Fruit fly (Drosophila melanogaster) whole organism, embryonic: ENCODE data around the gene CG15480.

Experiments used
- BEAF-32 ChIP-seq: fragments of 200-800 bp; sonication (Bioruptor generic); optimal IDR thresholded peaks from 3 replicates; lab custom pipeline; 2017; ENCODE audit warnings: missing biosample characterization, missing genetic modification characterization, mild to moderate bottlenecking, moderate library complexity, missing genetic modification reagents
- Bdp1 ChIP-seq: fragments of 200-800 bp; sonication (Bioruptor generic); optimal IDR thresholded peaks from 3 replicates; lab custom pipeline; 2016; ENCODE audit warnings: missing biosample characterization, missing genetic modification characterization
- CG10267 ChIP-seq: fragments of 200-800 bp; sonication (Bioruptor generic); optimal IDR thresholded peaks from 2 replicates; lab custom pipeline; 2018; ENCODE audit warnings: missing biosample characterization, mild to moderate bottlenecking, missing genetic modification characterization, moderate library complexity
- CG10543 ChIP-seq: fragments of 200-800 bp; sonication (Bioruptor generic); optimal IDR thresholded peaks from 3 replicates; lab custom pipeline; 2017; ENCODE audit warnings: missing biosample characterization, mild to moderate bottlenecking, missing genetic modification characterization, moderate library complexity
- CG11456 ChIP-seq: fragments of 200-800 bp; sonication (Bioruptor generic); IDR thresholded peaks from 3 replicates; pipeline ENCODE4 v1.3.6; 2022; ENCODE audit warnings: missing biosample characterization, missing genetic modification characterization
- CG11504 ChIP-seq: fragments of 200-800 bp; sonication (Bioruptor generic); optimal IDR thresholded peaks from 3 replicates; lab custom pipeline; 2019; ENCODE audit warnings: missing biosample characterization, mild to moderate bottlenecking, missing genetic modification characterization, moderate library complexity
- CG12219 ChIP-seq: fragments of 200-800 bp; sonication (Bioruptor generic); optimal IDR thresholded peaks from 3 replicates; lab custom pipeline; 2018; ENCODE audit warnings: missing biosample characterization, mild to moderate bottlenecking, missing genetic modification characterization
- CG1233 ChIP-seq: fragments of 200-800 bp; sonication (Bioruptor generic); optimal IDR thresholded peaks from 4 replicates; lab custom pipeline; 2018; ENCODE audit warnings: missing biosample characterization, mild to moderate bottlenecking, missing genetic modification characterization
- CG14667 ChIP-seq: fragments of 200-800 bp; sonication (Bioruptor generic); IDR thresholded peaks from 2 replicates; pipeline ENCODE4 v1.3.6; 2022; ENCODE audit warnings: missing biosample characterization, missing genetic modification characterization
- CG14965 ChIP-seq: fragments of 200-800 bp; sonication (Bioruptor generic); optimal IDR thresholded peaks from 2 replicates; lab custom pipeline; 2016; ENCODE audit warnings: missing biosample characterization, missing genetic modification characterization, borderline replicate concordance
- CG1603 ChIP-seq: fragments of 200-800 bp; sonication (Bioruptor generic); optimal IDR thresholded peaks from 2 replicates; lab custom pipeline; 2019; ENCODE audit warnings: missing biosample characterization, mild to moderate bottlenecking, missing genetic modification characterization, moderate library complexity
- CG16779 ChIP-seq: fragments of 200-800 bp; sonication (Bioruptor generic); IDR thresholded peaks from 2 replicates; pipeline ENCODE4 v1.3.6; 2022; ENCODE audit warnings: missing biosample characterization, missing genetic modification characterization
- CG17912 ChIP-seq: fragments of 200-800 bp; sonication (Bioruptor generic); optimal IDR thresholded peaks from 2 replicates; lab custom pipeline; 2018; ENCODE audit warnings: missing biosample characterization, mild to moderate bottlenecking, missing genetic modification characterization
- CG1792 ChIP-seq: fragments of 200-800 bp; sonication (Bioruptor generic); optimal IDR thresholded peaks from 2 replicates; lab custom pipeline; 2016; ENCODE audit warnings: missing biosample characterization, missing genetic modification characterization
- CG2120 ChIP-seq: fragments of 200-800 bp; sonication (Bioruptor generic); optimal IDR thresholded peaks from 3 replicates; lab custom pipeline; 2016; ENCODE audit warnings: missing biosample characterization, missing genetic modification characterization
- CG30020 ChIP-seq: fragments of 200-800 bp; optimal IDR thresholded peaks from 2 replicates; lab custom pipeline; 2019; ENCODE audit warnings: missing biosample characterization, mild to moderate bottlenecking, missing genetic modification characterization, moderate library complexity
- CG3163 ChIP-seq: fragments of 200-800 bp; sonication (Bioruptor generic); optimal IDR thresholded peaks from 3 replicates; lab custom pipeline; 2016; ENCODE audit warnings: missing biosample characterization, missing genetic modification characterization
- CG34376 ChIP-seq: fragments of 200-800 bp; sonication (Bioruptor generic); optimal IDR thresholded peaks from 2 replicates; lab custom pipeline; 2018; ENCODE audit warnings: missing biosample characterization, mild to moderate bottlenecking, missing genetic modification characterization
- CG4854 ChIP-seq: fragments of 200-800 bp; sonication (Bioruptor generic); optimal IDR thresholded peaks from 2 replicates; lab custom pipeline; 2016; ENCODE audit warnings: missing biosample characterization, missing genetic modification characterization, inconsistent platforms
- CG6175 ChIP-seq: fragments of 200-800 bp; sonication (Bioruptor generic); IDR thresholded peaks from 3 replicates; pipeline ENCODE4 v1.3.6; 2022; ENCODE audit warnings: missing biosample characterization, missing genetic modification characterization
- CG7745 ChIP-seq: fragments of 200-800 bp; sonication (Bioruptor generic); optimal IDR thresholded peaks from 2 replicates; lab custom pipeline; 2018; ENCODE audit warnings: missing biosample characterization, mild to moderate bottlenecking, missing genetic modification characterization, moderate library complexity
- CG8290 ChIP-seq, 3 experiments: fragments of 200-800 bp; sonication (Bioruptor generic); optimal IDR thresholded peaks; 2 replicates each; lab custom pipeline; 2016 to 2019; ENCODE audit warnings: missing biosample characterization in 3 of 3, missing genetic modification characterization in 3 of 3, mild to moderate bottlenecking in 2 of 3, moderate library complexity in 1 of 3
- CG9727 ChIP-seq: fragments of 200-800 bp; sonication (Bioruptor generic); optimal IDR thresholded peaks from 3 replicates; lab custom pipeline; 2017; ENCODE audit warnings: missing biosample characterization, mild to moderate bottlenecking, missing genetic modification characterization
- D ChIP-seq, 2 experiments: fragments of 200-800 bp in 1 of 2; fragments of >200 bp in 1 of 2; sonication (Bioruptor generic) in 1 of 2; optimal IDR thresholded peaks; 2 replicates in 1 of 2; 3 replicates in 1 of 2; lab custom pipeline; 2017; ENCODE audit warnings: mild to moderate bottlenecking in 1 of 2, missing biosample characterization in 1 of 2, missing genetic modification characterization in 1 of 2, missing genetic modification reagents in 1 of 2
- Dek ChIP-seq: fragments of 200-800 bp; sonication (Bioruptor generic); optimal IDR thresholded peaks from 3 replicates; lab custom pipeline; 2019; ENCODE audit warnings: missing biosample characterization, mild to moderate bottlenecking, missing genetic modification characterization, moderate library complexity
- Dfd ChIP-seq, 2 experiments: fragments of >200 bp; optimal IDR thresholded peaks; 2 replicates each; lab custom pipeline; 2017; ENCODE audit warnings: missing biosample characterization in 2 of 2, missing genetic modification characterization in 2 of 2
- Elba2 ChIP-seq: fragments of 200-800 bp; sonication (Bioruptor generic); optimal IDR thresholded peaks from 3 replicates; lab custom pipeline; 2016; ENCODE audit warnings: missing biosample characterization, missing genetic modification characterization
- HHEX ChIP-seq: fragments of 200-800 bp; sonication (Bioruptor generic); optimal IDR thresholded peaks from 3 replicates; lab custom pipeline; 2017; ENCODE audit warnings: missing biosample characterization, mild to moderate bottlenecking, missing genetic modification characterization, missing genetic modification reagents
- HLH3B ChIP-seq: fragments of 200-800 bp; sonication (Bioruptor generic); IDR thresholded peaks from 2 replicates; pipeline ENCODE4 v1.3.6; 2022; ENCODE audit warnings: missing biosample characterization, missing genetic modification characterization
- HmgZ ChIP-seq: fragments of 200-800 bp; sonication (Bioruptor generic); optimal IDR thresholded peaks from 2 replicates; lab custom pipeline; 2018; ENCODE audit warnings: missing biosample characterization, mild to moderate bottlenecking, missing genetic modification characterization
- Kr ChIP-seq: fragments of 200-800 bp; sonication (Bioruptor generic); optimal IDR thresholded peaks from 2 replicates; lab custom pipeline; 2017; ENCODE audit warnings: missing biosample characterization, mild to moderate bottlenecking, missing genetic modification characterization
- MESR4 ChIP-seq: fragments of 200-800 bp; sonication (Bioruptor generic); optimal IDR thresholded peaks from 2 replicates; lab custom pipeline; 2018; ENCODE audit warnings: missing biosample characterization, mild to moderate bottlenecking, missing genetic modification characterization, moderate library complexity
- NC2β ChIP-seq: fragments of 200-800 bp; sonication (Bioruptor generic); optimal IDR thresholded peaks from 2 replicates; lab custom pipeline; 2016; ENCODE audit warnings: missing biosample characterization, missing genetic modification characterization
- Nf-YC ChIP-seq: fragments of 200-800 bp; optimal IDR thresholded peaks from 3 replicates; lab custom pipeline; 2019; ENCODE audit warnings: missing biosample characterization, mild to moderate bottlenecking, missing genetic modification characterization, moderate library complexity
- Oli ChIP-seq: fragments of 200-800 bp; sonication (Bioruptor generic); optimal IDR thresholded peaks from 2 replicates; lab custom pipeline; 2018; ENCODE audit warnings: missing biosample characterization, mild to moderate bottlenecking, missing genetic modification characterization, moderate library complexity
- Ravus ChIP-seq: fragments of 200-800 bp; sonication (Bioruptor generic); IDR thresholded peaks from 2 replicates; pipeline ENCODE4 v1.3.6; 2022; ENCODE audit warnings: missing biosample characterization, missing genetic modification characterization
- caup ChIP-seq: fragments of 200-800 bp; sonication (Bioruptor generic); optimal IDR thresholded peaks from 3 replicates; lab custom pipeline; 2017; ENCODE audit warnings: missing biosample characterization, mild to moderate bottlenecking, missing genetic modification characterization, moderate library complexity; ENCODE audit not compliant: severe bottlenecking
- emc ChIP-seq: fragments of 200-800 bp; sonication (Bioruptor generic); optimal IDR thresholded peaks from 2 replicates; lab custom pipeline; 2016; ENCODE audit warnings: missing biosample characterization, missing genetic modification characterization
- gcm2 ChIP-seq: fragments of 200-800 bp; sonication (Bioruptor generic); optimal IDR thresholded peaks from 2 replicates; lab custom pipeline; 2016; ENCODE audit warnings: missing biosample characterization, missing genetic modification characterization
- ham ChIP-seq: fragments of 200-800 bp; sonication (Bioruptor generic); IDR thresholded peaks from 2 replicates; pipeline ENCODE4 v1.3.6; 2022; ENCODE audit warnings: missing biosample characterization, missing genetic modification characterization
- jigr1 ChIP-seq: fragments of 200-800 bp; sonication (Bioruptor generic); IDR thresholded peaks from 3 replicates; pipeline ENCODE4 v1.3.6; 2022; ENCODE audit warnings: missing biosample characterization, missing genetic modification characterization
- lov ChIP-seq, 2 experiments: fragments of 200-800 bp in 1 of 2; fragments of >200 bp in 1 of 2; sonication (Bioruptor generic) in 1 of 2; IDR thresholded peaks in 1 of 2; optimal IDR thresholded peaks in 1 of 2; 2 replicates in 1 of 2; 3 replicates in 1 of 2; pipeline versions ENCODE4 v1.3.6 to Lab custom; 2017 to 2022; ENCODE audit warnings: missing biosample characterization in 1 of 2, missing genetic modification characterization in 1 of 2
- nmo ChIP-seq: fragments of 200-800 bp; sonication (Bioruptor generic); optimal IDR thresholded peaks from 2 replicates; lab custom pipeline; 2018; ENCODE audit warnings: missing biosample characterization, mild to moderate bottlenecking, missing genetic modification characterization, moderate library complexity
- pita ChIP-seq: fragments of 200-800 bp; sonication (Bioruptor generic); optimal IDR thresholded peaks from 2 replicates; lab custom pipeline; 2017; ENCODE audit warnings: missing biosample characterization, mild to moderate bottlenecking, missing genetic modification characterization
- sens-2 ChIP-seq: fragments of 200-800 bp; sonication (Bioruptor generic); IDR thresholded peaks from 2 replicates; pipeline ENCODE4 v1.3.6; 2022; ENCODE audit warnings: missing biosample characterization, missing genetic modification characterization
- tio ChIP-seq: fragments of 200-800 bp; sonication (Bioruptor generic); optimal IDR thresholded peaks from 2 replicates; lab custom pipeline; 2017; ENCODE audit warnings: missing biosample characterization, missing genetic modification characterization, inconsistent platforms
- unc-4 ChIP-seq: fragments of 200-800 bp; sonication (Bioruptor generic); IDR thresholded peaks from 2 replicates; pipeline ENCODE4 v1.3.6; 2022; ENCODE audit warnings: missing biosample characterization, missing genetic modification characterization; ENCODE audit not compliant: partially characterized antibody
- yki ChIP-seq: fragments of >200 bp; optimal IDR thresholded peaks from 3 replicates; lab custom pipeline; 2018
- zf30C ChIP-seq: fragments of 200-800 bp; sonication (Bioruptor generic); optimal IDR thresholded peaks from 3 replicates; lab custom pipeline; 2018; ENCODE audit warnings: missing biosample characterization, mild to moderate bottlenecking, missing genetic modification characterization

CG15480 gene

DNA sequence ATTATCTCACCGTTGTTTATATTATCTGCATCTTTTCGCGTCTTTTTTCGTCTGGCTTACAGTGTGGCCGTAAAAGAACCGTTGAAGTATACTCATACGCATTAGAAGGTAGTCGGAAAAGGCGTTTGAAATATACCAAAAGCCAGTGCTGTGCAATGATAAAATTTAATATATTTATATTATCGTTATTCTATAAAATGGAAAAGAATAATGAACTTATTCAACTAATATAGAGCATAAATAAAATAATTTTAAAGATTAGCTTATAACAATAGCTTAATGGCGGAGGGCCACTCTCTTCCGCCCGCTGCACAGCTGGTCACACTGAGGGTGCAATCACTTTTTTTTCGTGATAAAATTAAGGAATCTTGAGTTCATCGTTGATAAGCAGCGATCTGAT lies 33.2 kb downstream of the CG15480 start, which contains the start of the genes CG16974 and Edem2 (continued):
- TF ChIP-seq CG11504 (tag; lab: Kevin White, UChicago) (no peak), jigr1 (no peak), Ravus (GFP tag; lab: Robert Waterston, UW) (peak; percentile 13; the same call in 1 of the 2 replicates), CG12219 (no peak), CG3163 (GFP tag; lab: Kevin White, UChicago) (no peak), pita (GFP tag; lab: Kevin White, UChicago) (no peak), CG11456 (GFP tag; lab: Robert Waterston, UW) (peak; percentile 84), lov (optimal IDR thresholded peaks at IDR 0.05; lab: Kevin White, UChicago) (no peak), lov (GFP tag; IDR thresholded peaks at IDR 0.05; lab: Robert Waterston, UW) (no peak), Bdp1 (GFP tag; lab: Kevin White, UChicago) (peak; percentile 45), Dfd (GFP tag; optimal IDR thresholded peaks at IDR 0.05; lab: Kevin White, UChicago) (no peak), CG8290 (GFP tag; optimal IDR thresholded peaks at IDR 0.05; lab: Kevin White, UChicago) (no peak), CG8290 (tag; optimal IDR thresholded peaks at IDR 0.05; lab: Kevin White, UChicago) (no peak), CG10267 (tag; lab: Kevin White, UChicago) (peak; percentile 97), CG1792 (GFP tag; lab: Kevin White, UChicago) (no peak), HLH3B (peak; percentile 76), CG16779 (GFP tag; lab: Robert Waterston, UW) (no peak), MESR4 (GFP tag; lab: Kevin White, UChicago) (peak; percentile 71), ham (no peak), CG17912 (GFP tag; lab: Kevin White, UChicago) (no peak), Kr (no peak), CG30020 (peak; percentile 66), HHEX (no peak), D (optimal IDR thresholded peaks at IDR 0.05; lab: Kevin White, UChicago) (no peak), D (GFP tag; optimal IDR thresholded peaks at IDR 0.05; lab: Kevin White, UChicago) (no peak), yki (lab: Kevin White, UChicago) (no peak), CG1603 (tag; lab: Kevin White, UChicago) (no peak), emc (no peak), CG14965 (GFP tag; lab: Kevin White, UChicago) (no peak), Oli (tag; lab: Kevin White, UChicago) (no peak), tio (GFP tag; lab: Kevin White, UChicago) (no peak), NC2β (GFP tag; lab: Kevin White, UChicago) (no peak), caup (peak; percentile 64), sens-2 (GFP tag; lab: Robert Waterston, UW) (no peak), CG14667 (GFP tag; lab: Robert Waterston, UW) (peak; percentile 56), CG1233 (GFP tag; lab: Kevin White, UChicago) (peak; percentile 50), CG7745 (tag; lab: Kevin White, UChicago) (no peak), Elba2 (GFP tag; lab: Kevin White, UChicago) (peak; percentile 22), HmgZ (tag; lab: Kevin White, UChicago) (peak; percentile 62), CG4854 (peak; percentile 6), Nf-YC (tag; lab: Kevin White, UChicago) (peak; percentile 74), CG10543 (GFP tag; lab: Kevin White, UChicago) (no peak), gcm2 (GFP tag; lab: Kevin White, UChicago) (no peak), CG2120 (peak; percentile 80), CG34376 (GFP tag; lab: Kevin White, UChicago) (peak; percentile 44), BEAF-32 (peak; percentile 56), unc-4 (GFP tag; lab: Robert Waterston, UW) (no peak), Dek (tag; lab: Kevin White, UChicago) (peak; percentile 74), CG6175 (GFP tag; lab: Robert Waterston, UW) (0 out of 3 replicates have a peak, but pooled peaks have one; percentile 31), zf30C (GFP tag; lab: Kevin White, UChicago) (no peak), CG9727 (GFP tag; lab: Kevin White, UChicago) (peak; percentile 86), nmo (GFP tag; lab: Kevin White, UChicago) (peak; percentile 84)
